Worm (Caenorhabditis elegans) whole organism, mixed stage, embryonic: ENCODE results near the gene mdmh-35.

Source experiments
- M03D4.4 ChIP-seq: sonication (generic microtip); optimal IDR thresholded peaks from 2 replicates; lab custom pipeline; 2017; ENCODE audit warnings: mild to moderate bottlenecking, missing genetic modification characterization, missing compliant biosample characterization
- bed-3 ChIP-seq: fragments of 200-800 bp; sonication (Bioruptor generic); optimal IDR thresholded peaks from 3 replicates; lab custom pipeline; 2018; ENCODE audit warnings: mild to moderate bottlenecking, missing genetic modification characterization, moderate library complexity, missing compliant biosample characterization
- ceh-39 ChIP-seq: fragments of 150-350 bp; optimal IDR thresholded peaks from 2 replicates; lab custom pipeline; 2014; ENCODE audit warnings: missing biosample characterization, missing genetic modification characterization
- ceh-43 ChIP-seq: fragments of 200-800 bp; sonication (Bioruptor generic); optimal IDR thresholded peaks from 2 replicates; lab custom pipeline; 2018; ENCODE audit warnings: mild to moderate bottlenecking, missing genetic modification characterization, moderate library complexity, missing compliant biosample characterization
- ceh-83 ChIP-seq: fragments of 200-800 bp; sonication (Bioruptor generic); optimal IDR thresholded peaks from 2 replicates; lab custom pipeline; 2018; ENCODE audit warnings: mild to moderate bottlenecking, missing genetic modification characterization, missing compliant biosample characterization
- ces-1 ChIP-seq: fragments of 150-350 bp; optimal IDR thresholded peaks from 2 replicates; lab custom pipeline; 2014; ENCODE audit warnings: missing biosample characterization, missing genetic modification reagents, missing genetic modification characterization
- cnd-1 ChIP-seq: fragments of 200-800 bp; sonication (Bioruptor generic); optimal IDR thresholded peaks from 2 replicates; lab custom pipeline; 2018; ENCODE audit warnings: mild to moderate bottlenecking, missing genetic modification characterization, missing compliant biosample characterization
- drap-1 ChIP-seq: fragments of 200-800 bp; sonication (Bioruptor generic); optimal IDR thresholded peaks from 3 replicates; lab custom pipeline; 2018; ENCODE audit warnings: mild to moderate bottlenecking, missing genetic modification characterization, missing compliant biosample characterization
- elt-1 ChIP-seq: sonication (generic microtip); optimal IDR thresholded peaks from 2 replicates; lab custom pipeline; 2017; ENCODE audit warnings: missing genetic modification characterization, mild to moderate bottlenecking, missing compliant biosample characterization, antibody characterized with exemption, moderate library complexity, borderline replicate concordance; ENCODE audit not compliant: insufficient read depth
- elt-3 ChIP-seq: fragments of 150-350 bp; optimal IDR thresholded peaks from 2 replicates; lab custom pipeline; 2014; ENCODE audit warnings: missing biosample characterization, missing genetic modification characterization
- flh-1 ChIP-seq: fragments of 200-800 bp; sonication (Bioruptor generic); optimal IDR thresholded peaks from 2 replicates; lab custom pipeline; 2018; ENCODE audit warnings: mild to moderate bottlenecking, missing genetic modification characterization, moderate library complexity, missing compliant biosample characterization
- ham-2 ChIP-seq: fragments of 200-800 bp; sonication (Bioruptor generic); optimal IDR thresholded peaks from 2 replicates; lab custom pipeline; 2018; ENCODE audit warnings: mild to moderate bottlenecking, missing genetic modification characterization, missing compliant biosample characterization
- hlh-1 ChIP-seq: fragments of 150-350 bp; optimal IDR thresholded peaks from 2 replicates; lab custom pipeline; 2014; ENCODE audit warnings: missing biosample characterization, missing genetic modification reagents, missing genetic modification characterization
- lin-13 ChIP-seq: fragments of 150-350 bp; optimal IDR thresholded peaks from 2 replicates; lab custom pipeline; 2014; ENCODE audit warnings: missing biosample characterization, missing genetic modification characterization
- lin-32 ChIP-seq: fragments of 200-800 bp; sonication (Bioruptor generic); optimal IDR thresholded peaks from 2 replicates; lab custom pipeline; 2018; ENCODE audit warnings: mild to moderate bottlenecking, missing genetic modification characterization, missing compliant biosample characterization
- lsy-2 ChIP-seq: fragments of 150-350 bp; optimal IDR thresholded peaks from 2 replicates; lab custom pipeline; 2014; ENCODE audit warnings: missing biosample characterization, missing genetic modification characterization
- mab-5 ChIP-seq: fragments of 150-350 bp; optimal IDR thresholded peaks from 2 replicates; lab custom pipeline; 2014; ENCODE audit warnings: missing biosample characterization, missing genetic modification characterization
- mep-1 ChIP-seq: fragments of 150-350 bp; optimal IDR thresholded peaks from 2 replicates; lab custom pipeline; 2017; ENCODE audit warnings: missing biosample characterization, missing genetic modification reagents, missing genetic modification characterization, inconsistent platforms
- mls-2 ChIP-seq: sonication (generic microtip); optimal IDR thresholded peaks from 2 replicates; lab custom pipeline; 2016; ENCODE audit warnings: mild to moderate bottlenecking, missing genetic modification characterization, moderate library complexity, missing compliant biosample characterization
- nhr-12 ChIP-seq: fragments of 150-350 bp; optimal IDR thresholded peaks from 2 replicates; lab custom pipeline; 2014; ENCODE audit warnings: missing biosample characterization, missing genetic modification characterization
- nhr-2 ChIP-seq: fragments of 150-350 bp; optimal IDR thresholded peaks from 2 replicates; lab custom pipeline; 2014; ENCODE audit warnings: missing biosample characterization, missing genetic modification characterization
- nhr-237 ChIP-seq: fragments of 150-350 bp; optimal IDR thresholded peaks from 2 replicates; lab custom pipeline; 2014; ENCODE audit warnings: missing biosample characterization, missing genetic modification characterization
- pha-4 ChIP-seq: fragments of 150-350 bp; optimal IDR thresholded peaks from 2 replicates; lab custom pipeline; 2018; ENCODE audit warnings: missing biosample characterization, missing genetic modification reagents, missing genetic modification characterization
- sem-2 ChIP-seq: fragments of 200-800 bp; sonication (Bioruptor generic); optimal IDR thresholded peaks from 2 replicates; lab custom pipeline; 2018; ENCODE audit warnings: mild to moderate bottlenecking, missing genetic modification characterization, missing compliant biosample characterization
- snpc-4 ChIP-seq: fragments of 150-350 bp; optimal IDR thresholded peaks from 2 replicates; lab custom pipeline; 2014; ENCODE audit warnings: missing biosample characterization, missing genetic modification characterization
- sptf-1 ChIP-seq: sonication (generic microtip); optimal IDR thresholded peaks from 2 replicates; lab custom pipeline; 2017; ENCODE audit warnings: mild to moderate bottlenecking, missing genetic modification characterization, moderate library complexity, missing compliant biosample characterization
- tbx-8 ChIP-seq: fragments of 200-800 bp; sonication (Bioruptor generic); optimal IDR thresholded peaks from 2 replicates; lab custom pipeline; 2018; ENCODE audit warnings: mild to moderate bottlenecking, missing genetic modification characterization, moderate library complexity, missing compliant biosample characterization
- unc-120 ChIP-seq: sonication (generic microtip); optimal IDR thresholded peaks from 2 replicates; lab custom pipeline; 2017; ENCODE audit warnings: missing genetic modification characterization, missing compliant biosample characterization; ENCODE audit not compliant: poor library complexity, severe bottlenecking
- unc-39 ChIP-seq: fragments of 150-350 bp; optimal IDR thresholded peaks from 2 replicates; lab custom pipeline; 2014; ENCODE audit warnings: missing biosample characterization, missing genetic modification characterization
- unc-62 ChIP-seq: fragments of 150-350 bp; optimal IDR thresholded peaks from 2 replicates; lab custom pipeline; 2014; ENCODE audit warnings: missing biosample characterization, missing genetic modification reagents, missing genetic modification characterization
- zip-8 ChIP-seq: fragments of 150-350 bp; optimal IDR thresholded peaks from 2 replicates; lab custom pipeline; 2014; ENCODE audit warnings: missing biosample characterization, missing genetic modification characterization
- ztf-11 ChIP-seq: fragments of 150-350 bp; optimal IDR thresholded peaks from 2 replicates; lab custom pipeline; 2014; ENCODE audit warnings: missing biosample characterization, missing genetic modification characterization

Gene mdmh-35

DNA sequence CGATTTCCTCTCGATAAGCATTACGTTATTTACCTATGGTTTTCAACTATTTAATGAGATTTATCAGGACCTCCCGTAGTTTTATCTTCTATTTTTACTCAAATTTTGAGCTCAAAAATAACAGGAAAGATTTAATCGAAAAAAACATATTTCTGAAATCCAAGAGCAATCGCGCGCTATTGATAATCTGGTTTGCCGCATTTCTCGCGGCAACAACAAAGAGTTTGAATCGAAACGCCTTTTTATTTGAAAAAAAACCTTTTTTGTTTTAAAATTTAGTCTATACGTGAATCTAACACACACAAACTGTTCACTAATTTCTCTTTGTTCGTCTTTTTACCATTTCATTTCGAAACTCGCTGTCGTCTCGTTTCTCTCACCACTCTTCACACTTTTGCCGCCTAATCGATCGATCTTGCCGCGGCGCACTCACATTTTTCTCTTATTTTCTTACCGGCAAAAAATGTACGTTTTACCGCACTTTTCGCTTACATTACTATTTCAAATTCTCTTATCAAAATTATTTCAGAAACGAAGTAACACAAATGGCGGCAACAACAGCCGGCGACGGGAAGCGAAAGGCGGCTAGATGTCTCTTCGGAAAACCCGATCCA is 39.2 kb downstream of the mdmh-35 start, which contains the start of gene cki-2:
Gene cki-2, plus strand, starts transcription at position 337 of the 614 bp plus-strand sequence.
- peak; percentile 71 for TF ChIP-seq ces-1
- TF ChIP-seq lsy-2 (tag; lab: Kevin White, UChicago), result no peak
- TF ChIP-seq mep-1, result peak; percentile 22

DNA sequence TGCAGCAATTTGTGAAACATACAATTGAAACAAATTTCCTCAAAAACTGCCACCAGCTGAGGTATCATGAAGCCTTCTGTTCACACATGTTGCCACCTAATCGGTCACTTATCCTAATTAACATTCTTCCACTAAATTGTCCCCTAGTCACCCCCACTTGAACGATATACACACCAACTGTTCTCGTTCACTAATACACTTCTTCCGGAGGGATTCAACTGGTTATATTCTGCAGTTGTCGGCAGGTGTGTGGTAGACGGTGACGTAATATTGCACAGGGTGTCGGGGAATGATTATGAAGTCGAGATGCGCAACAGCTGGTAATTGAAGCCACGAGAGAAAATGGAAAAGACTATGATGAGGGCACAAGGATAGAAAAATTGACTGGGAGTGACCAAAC is 40.1 kb downstream of the mdmh-35 start:
- TF ChIP-seq ces-1 (peak; percentile 23), zip-8 (tag; lab: Kevin White, UChicago) (peak; percentile 77), nhr-2 (tag; lab: Kevin White, UChicago) (peak; percentile 97), unc-62 (peak; percentile 11), elt-3 (tag; lab: Kevin White, UChicago) (no peak), tbx-8 (no peak), cnd-1 (tag; lab: Kevin White, UChicago) (peak; percentile 71), mls-2 (tag; lab: Kevin White, UChicago) (peak; percentile 30), ceh-43 (GFP tag; lab: Kevin White, UChicago) (no peak), hlh-1 (tag; lab: Kevin White, UChicago) (peak; percentile 96), nhr-12 (tag; lab: Kevin White, UChicago) (no peak), lin-32 (GFP tag; lab: Kevin White, UChicago) (peak; percentile 98)

DNA sequence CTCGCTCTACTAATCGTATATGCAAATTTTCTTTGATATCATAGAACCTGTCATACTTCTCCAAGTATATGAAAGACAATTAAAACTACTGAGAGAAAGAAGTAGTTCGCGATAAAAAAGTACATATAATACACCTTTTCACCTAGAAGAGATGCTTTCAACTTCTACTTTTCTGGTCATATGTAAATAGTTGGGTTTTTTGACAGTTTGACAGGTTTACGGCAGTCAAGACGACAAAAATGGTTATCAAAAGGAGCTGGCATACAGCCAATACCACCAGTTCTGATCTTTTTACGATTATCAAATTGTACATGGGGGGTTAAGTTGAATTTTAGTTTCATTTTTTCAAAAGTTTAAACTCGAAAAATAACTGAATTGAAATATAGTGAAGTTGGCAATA is 40.6 kb downstream of the mdmh-35 start:
- no peak for TF ChIP-seq nhr-237
- no peak for TF ChIP-seq elt-1 (tag; lab: Kevin White, UChicago)
- no peak for TF ChIP-seq unc-62
- no peak for TF ChIP-seq lin-32 (GFP tag; lab: Kevin White, UChicago)
- no peak for TF ChIP-seq zip-8 (tag; lab: Kevin White, UChicago)
- no peak for TF ChIP-seq ceh-83 (GFP tag; lab: Kevin White, UChicago)
- TF ChIP-seq flh-1, result no peak
- TF ChIP-seq snpc-4, result no peak
- TF ChIP-seq tbx-8, result no peak
- TF ChIP-seq mls-2 (tag; lab: Kevin White, UChicago), result no peak

DNA sequence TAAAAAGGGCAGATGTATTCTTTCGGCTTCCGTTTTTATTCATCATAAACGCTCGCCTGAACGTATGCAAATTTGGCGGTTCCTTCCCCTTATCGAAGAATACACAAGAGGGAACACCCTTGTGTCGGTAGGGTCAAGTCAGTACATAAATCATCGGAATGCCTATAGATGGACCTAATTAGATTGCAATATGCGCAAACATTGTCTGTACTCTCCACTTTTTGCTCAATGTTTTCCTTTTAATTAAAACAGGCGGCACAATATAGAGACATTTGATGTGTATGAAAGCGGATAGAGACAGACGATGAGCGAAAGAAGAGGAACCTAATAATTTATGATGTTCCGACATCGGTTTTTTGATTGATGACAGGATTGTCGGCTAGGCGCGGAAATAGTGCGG is 41.3 kb downstream of the mdmh-35 start:
- TF ChIP-seq mls-2 (tag; lab: Kevin White, UChicago) (peak; percentile 87), tbx-8 (no peak), lin-32 (GFP tag; lab: Kevin White, UChicago) (no peak), mab-5 (tag; lab: Kevin White, UChicago) (peak; percentile 13), ces-1 (peak; percentile 67), unc-39 (no peak), ham-2 (GFP tag; lab: Kevin White, UChicago) (peak; percentile 38), M03D4.4 (no peak), nhr-2 (tag; lab: Kevin White, UChicago) (peak; percentile 98), sem-2 (GFP tag; lab: Kevin White, UChicago) (no peak), ceh-43 (GFP tag; lab: Kevin White, UChicago) (peak; percentile 57), lin-13 (no peak), bed-3 (GFP tag; lab: Kevin White, UChicago) (no peak), unc-120 (tag; lab: Kevin White, UChicago) (no peak), pha-4 (peak; percentile 43), ztf-11 (tag; lab: Kevin White, UChicago) (peak; percentile 45), unc-62 (peak; percentile 93), sptf-1 (tag; lab: Kevin White, UChicago) (peak; percentile 55), elt-1 (tag; lab: Kevin White, UChicago) (peak; percentile 28), hlh-1 (tag; lab: Kevin White, UChicago) (no peak)

DNA sequence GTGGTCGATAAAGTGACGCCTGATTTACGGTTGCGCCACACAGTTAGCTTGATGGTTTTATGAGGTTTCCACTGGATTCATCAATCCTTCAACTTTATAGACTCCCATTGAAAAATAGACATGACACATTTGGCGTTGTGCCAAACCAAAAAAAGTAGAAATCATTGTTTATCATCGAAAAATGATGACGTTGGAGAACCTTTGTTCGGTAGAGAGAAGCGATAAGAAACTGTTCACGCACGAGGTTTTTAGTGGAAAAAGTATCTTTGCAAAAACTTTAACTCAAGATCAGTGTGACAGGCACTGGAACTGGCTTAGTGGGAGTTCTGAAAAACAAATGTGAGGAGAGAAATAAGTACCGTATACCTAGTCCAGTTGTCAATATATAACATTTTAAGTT is 41.9 kb downstream of the mdmh-35 start:
- TF ChIP-seq sem-2 (GFP tag; lab: Kevin White, UChicago) (no peak), mab-5 (tag; lab: Kevin White, UChicago) (no peak), flh-1 (no peak), ztf-11 (tag; lab: Kevin White, UChicago) (no peak), tbx-8 (no peak), ces-1 (no peak), ceh-39 (tag; lab: Kevin White, UChicago) (no peak), unc-39 (no peak), mep-1 (no peak), pha-4 (no peak), nhr-12 (tag; lab: Kevin White, UChicago) (no peak), lin-32 (GFP tag; lab: Kevin White, UChicago) (no peak), ceh-83 (GFP tag; lab: Kevin White, UChicago) (no peak), lsy-2 (tag; lab: Kevin White, UChicago) (no peak), drap-1 (no peak), elt-1 (tag; lab: Kevin White, UChicago) (no peak)
- TF ChIP-seq, all 35 proteins: peak for 0
